Fruit fly (Drosophila melanogaster) Kc167 (cell line): ENCODE results near the gene sals.

Source experiments
- Myc ChIP-seq: fragments of >200 bp; optimal IDR thresholded peaks from 2 replicates; lab custom pipeline; 2017; ENCODE audit warnings: missing external identifiers
- Sin3A ChIP-seq: fragments of >200 bp; optimal IDR thresholded peaks from 2 replicates; lab custom pipeline; 2018; ENCODE audit warnings: missing external identifiers
- h ChIP-seq: fragments of >200 bp; optimal IDR thresholded peaks from 3 replicates; lab custom pipeline; 2018; ENCODE audit warnings: missing external identifiers
- insv ChIP-seq: fragments of >200 bp; optimal IDR thresholded peaks from 3 replicates; lab custom pipeline; 2018; ENCODE audit warnings: missing external identifiers
- psq ChIP-seq: fragments of >200 bp; optimal IDR thresholded peaks from 2 replicates; lab custom pipeline; 2017; ENCODE audit warnings: missing external identifiers
- ttk ChIP-seq: sonication (Bioruptor generic); optimal IDR thresholded peaks from 2 replicates; lab custom pipeline; 2017; ENCODE audit warnings: missing external identifiers

sals gene

DNA sequence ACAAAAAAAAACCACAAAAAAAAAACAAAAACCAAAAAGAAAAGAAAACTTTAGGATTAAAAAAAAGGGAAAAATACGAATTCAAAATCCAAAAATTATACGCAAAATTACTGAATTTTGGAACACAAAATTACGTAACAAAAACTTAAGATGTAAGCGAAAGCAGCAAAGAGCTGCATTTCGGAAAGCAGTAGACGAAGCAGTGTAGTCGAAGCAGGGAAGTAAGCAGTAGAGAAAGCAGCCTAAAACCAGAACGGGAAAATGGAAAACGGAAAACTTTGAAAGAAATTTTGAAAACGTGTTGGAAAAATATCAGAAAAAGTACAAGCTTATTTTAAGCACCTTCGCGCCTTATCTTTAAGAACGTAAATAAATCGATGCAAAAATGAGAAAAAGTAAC, 48.7 kb downstream of the sals start:
- TF ChIP-seq insv (lab: Kevin White, UChicago) (no peak), h (lab: Kevin White, UChicago) (no peak), psq (lab: Kevin White, UChicago) (no peak), Myc (lab: Kevin White, UChicago) (no peak), Sin3A (lab: Kevin White, UChicago) (no peak), ttk (lab: Kevin White, UChicago) (no peak)

DNA sequence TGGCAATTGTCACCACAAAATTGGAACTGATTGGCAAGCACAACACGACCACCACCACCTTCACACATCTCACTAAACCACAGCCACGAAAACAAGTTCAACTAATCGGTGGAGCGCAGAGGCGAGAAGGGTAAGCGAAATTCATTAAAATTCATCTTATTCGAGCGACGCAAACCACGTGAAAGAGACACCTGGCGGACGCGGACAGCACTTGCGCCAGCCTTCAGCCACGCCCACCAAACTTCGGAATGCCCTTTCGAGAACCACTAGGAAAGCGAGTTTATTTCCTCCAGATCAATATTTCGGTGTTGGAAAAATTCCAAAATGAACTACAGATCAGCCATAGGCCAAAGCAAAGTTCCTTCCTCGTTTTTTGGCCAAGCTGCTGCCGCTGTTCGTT, 56.0 kb downstream of the sals start:
- TF ChIP-seq Myc (lab: Kevin White, UChicago): no peak
- TF ChIP-seq ttk (lab: Kevin White, UChicago): no peak

DNA sequence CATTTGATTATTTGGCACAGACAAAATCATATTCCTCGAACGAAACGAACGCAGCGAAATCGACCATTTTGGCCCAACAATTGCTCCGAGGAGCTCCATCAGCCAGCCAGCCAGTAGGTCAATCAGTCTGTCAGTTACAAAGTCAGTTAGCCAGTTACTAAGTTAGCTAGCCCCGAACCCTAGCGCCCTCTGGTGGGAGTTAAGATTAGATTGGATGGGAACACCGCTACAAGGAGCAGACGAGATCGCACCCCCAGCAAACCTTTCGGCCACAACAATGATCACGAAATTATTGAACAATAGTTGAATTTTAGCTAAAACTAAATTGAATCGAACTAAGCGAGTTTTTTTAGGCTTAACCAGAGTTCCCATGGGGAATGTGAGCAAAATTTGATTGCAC, 57.7 kb downstream of the sals start:
- TF ChIP-seq psq (lab: Kevin White, UChicago): no peak
- TF ChIP-seq insv (lab: Kevin White, UChicago): no peak
- no peak for TF ChIP-seq ttk (lab: Kevin White, UChicago)
- no peak for TF ChIP-seq Sin3A (lab: Kevin White, UChicago)
- TF ChIP-seq Myc (lab: Kevin White, UChicago): no peak
- TF ChIP-seq h (lab: Kevin White, UChicago): no peak

DNA sequence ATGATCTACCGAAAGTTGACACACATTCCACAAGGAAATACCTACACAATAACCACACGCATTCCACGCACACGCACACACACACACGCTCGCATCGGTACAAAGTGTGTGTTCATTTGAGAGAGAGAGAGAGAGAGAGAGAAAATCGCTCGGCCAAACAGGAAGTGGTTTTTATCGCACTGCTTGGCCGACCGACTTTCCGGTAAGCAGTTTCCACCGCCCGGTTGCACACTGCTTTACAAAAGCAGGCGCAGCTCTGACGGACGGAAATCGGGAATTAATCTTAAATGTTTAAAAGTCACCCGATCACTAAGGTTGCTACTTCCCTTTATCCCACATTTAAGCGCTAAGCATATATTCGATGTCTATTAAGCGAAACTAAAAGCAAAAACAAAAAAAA, 58.8 kb downstream of the sals start:
- TF ChIP-seq h (lab: Kevin White, UChicago) (no peak), Myc (lab: Kevin White, UChicago) (no peak), psq (lab: Kevin White, UChicago) (no peak), Sin3A (lab: Kevin White, UChicago) (no peak)
